Fruit fly (Drosophila melanogaster): Measurements from ENCODE around the gene Nepl19.

Gene Nepl19

DNA sequence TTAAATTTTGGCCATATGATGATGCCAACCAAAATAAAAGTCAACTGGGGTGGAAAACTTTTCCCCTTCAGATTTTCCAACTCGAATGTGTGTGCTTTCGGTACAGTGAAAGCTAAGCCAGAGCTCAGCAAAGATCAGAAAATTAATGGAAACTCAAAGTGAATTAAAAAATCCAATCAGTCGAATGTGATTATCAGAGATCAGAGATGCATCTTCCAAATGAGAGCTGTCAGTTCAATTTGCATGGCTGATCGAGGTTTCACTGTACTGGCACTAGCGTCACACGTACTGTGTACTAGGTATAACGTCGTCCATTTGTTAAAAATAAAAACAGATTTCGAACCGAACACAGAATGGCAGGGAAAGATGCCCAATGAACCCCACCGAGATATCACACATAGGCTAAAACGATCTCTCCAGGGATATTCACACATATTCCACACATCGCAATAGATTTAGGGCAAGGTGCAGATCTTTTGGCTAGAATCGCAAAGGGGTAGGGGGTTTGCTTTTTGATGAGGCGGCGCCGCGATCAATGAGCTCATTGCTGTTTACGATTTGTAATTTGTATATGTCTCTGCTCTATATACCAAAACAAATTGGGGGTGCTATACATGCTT is 25.0 kb upstream of the Nepl19 start (continued):
- peak; percentile 61 for TF ChIP-seq CG18262 (tag; optimal IDR thresholded peaks at IDR 0.05)
- peak; percentile 86 for TF ChIP-seq Gug (GFP tag; IDR thresholded peaks at IDR 0.05)
- no peak for TF ChIP-seq eve (GFP tag; optimal IDR thresholded peaks at IDR 0.05)
- peak; percentile 88 for TF ChIP-seq CG2889 (GFP tag; IDR thresholded peaks at IDR 0.05)
- TF ChIP-seq ssp (GFP tag; IDR thresholded peaks at IDR 0.05), result peak; percentile 63
- no peak for TF ChIP-seq CG42726 (GFP tag; IDR thresholded peaks at IDR 0.05; ENCODE audit: partially characterized antibody)
- peak; percentile 84 to 88 for TF ChIP-seq dpn (GFP tag; optimal IDR thresholded peaks at IDR 0.05)
- TF ChIP-seq Optix (GFP tag; IDR thresholded peaks at IDR 0.05), result peak; percentile 66; the same call in 2 of the 3 replicates
- peak; percentile 72 for TF ChIP-seq CG6272 (GFP tag; IDR thresholded peaks at IDR 0.05)
- peak; percentile 59 for TF ChIP-seq CG10543 (GFP tag; optimal IDR thresholded peaks at IDR 0.05)
- peak; percentile 48 for TF ChIP-seq Blimp-1 (GFP tag; optimal IDR thresholded peaks at IDR 0.05)
- peak; percentile 11 for TF ChIP-seq dm (GFP tag; optimal IDR thresholded peaks at IDR 0.05)
- peak; percentile 87 for TF ChIP-seq ci (GFP tag; IDR thresholded peaks at IDR 0.05)
- peak; percentile 67; the same call in 1 of the 2 replicates for TF ChIP-seq gsb (GFP tag; IDR thresholded peaks at IDR 0.05)
- TF ChIP-seq phol (tag; optimal IDR thresholded peaks at IDR 0.05), result peak; percentile 57
- peak; percentile 4 for TF ChIP-seq Max (GFP tag; optimal IDR thresholded peaks at IDR 0.05)
- peak; percentile 40 for TF ChIP-seq CG1792 (GFP tag; optimal IDR thresholded peaks at IDR 0.05)
- peak; percentile 26 for TF ChIP-seq en (GFP tag; optimal IDR thresholded peaks at IDR 0.05)
- TF ChIP-seq lilli (GFP tag; optimal IDR thresholded peaks at IDR 0.05), result peak; percentile 87
- no peak for TF ChIP-seq corto (GFP tag; optimal IDR thresholded peaks at IDR 0.05)
- TF ChIP-seq CG8388 (GFP tag; optimal IDR thresholded peaks at IDR 0.05), result peak; percentile 64
- TF ChIP-seq Hmr (GFP tag; optimal IDR thresholded peaks at IDR 0.05), result peak; percentile 67
- TF ChIP-seq pfk (GFP tag; optimal IDR thresholded peaks at IDR 0.05), result no peak
- peak; percentile 67; the same call in 2 of the 3 replicates for TF ChIP-seq B-H1 (GFP tag; IDR thresholded peaks at IDR 0.05)
- TF ChIP-seq CG7556 (GFP tag; optimal IDR thresholded peaks at IDR 0.05), result peak; percentile 31
- TF ChIP-seq CG17186 (GFP tag; optimal IDR thresholded peaks at IDR 0.05), result no peak
- peak; percentile 46 for TF ChIP-seq CG18764 (GFP tag; optimal IDR thresholded peaks at IDR 0.05)
- TF ChIP-seq CG17568 (GFP tag; optimal IDR thresholded peaks at IDR 0.05), result no peak
- TF ChIP-seq CG1832 (GFP tag; optimal IDR thresholded peaks at IDR 0.05), result no peak
- TF ChIP-seq dmrt99B (tag; optimal IDR thresholded peaks at IDR 0.05), result peak; percentile 71
- TF ChIP-seq hb (GFP tag; IDR thresholded peaks at IDR 0.05; ENCODE audit: partially characterized antibody), result no peak
- TF ChIP-seq Stat92E (GFP tag; optimal IDR thresholded peaks at IDR 0.05), result no peak
- TF ChIP-seq odd (GFP tag; optimal IDR thresholded peaks at IDR 0.05), result peak; percentile 57
- TF ChIP-seq stwl (tag; optimal IDR thresholded peaks at IDR 0.05), result no peak
- peak; percentile 21 for TF ChIP-seq CG2202 (tag; optimal IDR thresholded peaks at IDR 0.05)
- TF ChIP-seq C15 (GFP tag; IDR thresholded peaks at IDR 0.05), result peak; percentile 76; the same call in 2 of the 3 replicates
- peak; percentile 55 for TF ChIP-seq danr (GFP tag; IDR thresholded peaks at IDR 0.05)
- peak; percentile 77 for TF ChIP-seq Oli (tag; optimal IDR thresholded peaks at IDR 0.05)
- TF ChIP-seq CG31388 (GFP tag; optimal IDR thresholded peaks at IDR 0.05), result no peak
- TF ChIP-seq toy (GFP tag; IDR thresholded peaks at IDR 0.05), result peak; percentile 59; the same call in 1 of the 2 replicates
- peak; percentile 41; the same call in 1 of the 2 replicates for TF ChIP-seq CG8765 (GFP tag; IDR thresholded peaks at IDR 0.05)
- no peak for TF ChIP-seq CG4360 (GFP tag; IDR thresholded peaks at IDR 0.05)
- TF ChIP-seq CG9437 (GFP tag; optimal IDR thresholded peaks at IDR 0.05), result peak; percentile 4
- no peak for TF ChIP-seq pzg (GFP tag; optimal IDR thresholded peaks at IDR 0.05)
- no peak for TF ChIP-seq Opbp (GFP tag; IDR thresholded peaks at IDR 0.05; ENCODE audit: partially characterized antibody)
- TF ChIP-seq bab2 (GFP tag; optimal IDR thresholded peaks at IDR 0.05), result peak; percentile 79
- TF ChIP-seq gcm2 (GFP tag; optimal IDR thresholded peaks at IDR 0.05), result peak; percentile 60
- peak; percentile 39 for TF ChIP-seq luna (GFP tag; optimal IDR thresholded peaks at IDR 0.05)
- TF ChIP-seq lmd (GFP tag; IDR thresholded peaks at IDR 0.05), result peak; percentile 90

Data from whole organism, embryonic.